Worm (Caenorhabditis elegans) whole organism, mixed stage, embryonic: ENCODE data around the gene C08F8.3.

Experiments used
- ceh-83 ChIP-seq: fragments of 200-800 bp; sonication (Bioruptor generic); optimal IDR thresholded peaks from 2 replicates; lab custom pipeline; 2018; ENCODE audit warnings: mild to moderate bottlenecking, missing genetic modification characterization, missing compliant biosample characterization
- nhr-12 ChIP-seq: fragments of 150-350 bp; optimal IDR thresholded peaks from 2 replicates; lab custom pipeline; 2014; ENCODE audit warnings: missing biosample characterization, missing genetic modification characterization

- TF ChIP-seq nhr-12 (tag; lab: Kevin White, UChicago) (no peak), ceh-83 (GFP tag; lab: Kevin White, UChicago) (no peak)
These were observed 19.9 kb downstream of the C08F8.3 start for ce11 chrIV:11174772-11175171.
